Fruit fly (Drosophila melanogaster) whole organism, pupa: Measurements from ENCODE around the gene Ero1L.

Experiments used
- CG10348 ChIP-seq: fragments of 200-800 bp; sonication (Bioruptor generic); IDR thresholded peaks from 2 replicates; pipeline ENCODE4 v1.3.6; 2022; ENCODE audit warnings: missing biosample characterization, missing genetic modification characterization
- CG12605 ChIP-seq: fragments of 200-800 bp; sonication (Bioruptor generic); IDR thresholded peaks from 2 replicates; pipeline ENCODE4 v1.3.6; 2022; ENCODE audit warnings: missing biosample characterization, missing genetic modification characterization
- CG13204 ChIP-seq: fragments of 200-800 bp; sonication (Bioruptor generic); optimal IDR thresholded peaks from 2 replicates; lab custom pipeline; 2018; ENCODE audit warnings: missing biosample characterization, mild to moderate bottlenecking, missing genetic modification characterization, moderate library complexity
- CG14655 ChIP-seq: fragments of 200-800 bp; sonication (Bioruptor generic); optimal IDR thresholded peaks from 3 replicates; lab custom pipeline; 2017; ENCODE audit warnings: mild to moderate bottlenecking, missing biosample characterization, missing genetic modification reagents, missing genetic modification characterization
- CG15710 ChIP-seq: fragments of 200-800 bp; sonication (Bioruptor generic); optimal IDR thresholded peaks from 2 replicates; lab custom pipeline; 2018; ENCODE audit warnings: missing biosample characterization, mild to moderate bottlenecking, missing genetic modification characterization, moderate library complexity
- CG17806 ChIP-seq: fragments of 200-800 bp; sonication (Bioruptor generic); optimal IDR thresholded peaks from 2 replicates; lab custom pipeline; 2018; ENCODE audit warnings: missing biosample characterization, mild to moderate bottlenecking, missing genetic modification characterization, moderate library complexity
- CG32121 ChIP-seq: fragments of 200-800 bp; sonication (Bioruptor generic); IDR thresholded peaks from 2 replicates; pipeline ENCODE4 v1.3.6; 2022; ENCODE audit warnings: missing biosample characterization, missing genetic modification characterization
- CG34367 ChIP-seq: fragments of 200-800 bp; sonication (Bioruptor generic); optimal IDR thresholded peaks from 2 replicates; lab custom pipeline; 2018; ENCODE audit warnings: missing biosample characterization, mild to moderate bottlenecking, missing genetic modification characterization
- CG4496 ChIP-seq: fragments of 200-800 bp; sonication (Bioruptor generic); IDR thresholded peaks from 3 replicates; pipeline ENCODE4 v1.3.6; 2022; ENCODE audit warnings: missing biosample characterization, missing genetic modification characterization
- CG8159 ChIP-seq: fragments of 200-800 bp; sonication (Bioruptor generic); optimal IDR thresholded peaks from 3 replicates; lab custom pipeline; 2018; ENCODE audit warnings: missing biosample characterization, mild to moderate bottlenecking, missing genetic modification characterization, moderate library complexity
- CG8301 ChIP-seq: fragments of 200-800 bp; sonication (Bioruptor generic); optimal IDR thresholded peaks from 2 replicates; lab custom pipeline; 2018; ENCODE audit warnings: missing biosample characterization, mild to moderate bottlenecking, missing genetic modification characterization
- CG9948 ChIP-seq: fragments of 200-800 bp; sonication (Bioruptor generic); optimal IDR thresholded peaks from 2 replicates; lab custom pipeline; 2018; ENCODE audit warnings: missing biosample characterization, mild to moderate bottlenecking, missing genetic modification characterization, moderate library complexity
- D1 ChIP-seq: fragments of 200-800 bp; sonication (Bioruptor generic); optimal IDR thresholded peaks from 2 replicates; lab custom pipeline; 2018; ENCODE audit warnings: missing biosample characterization, mild to moderate bottlenecking, missing genetic modification characterization, moderate library complexity
- EcR ChIP-seq: fragments of 200-800 bp; sonication (Bioruptor generic); optimal IDR thresholded peaks from 3 replicates; lab custom pipeline; 2019; ENCODE audit warnings: missing biosample characterization, missing genetic modification characterization, mild to moderate bottlenecking, moderate library complexity, missing genetic modification reagents
- Ets98B ChIP-seq: fragments of 200-800 bp; sonication (Bioruptor generic); IDR thresholded peaks from 2 replicates; pipeline ENCODE4 v1.3.6; 2022; ENCODE audit warnings: missing biosample characterization, missing genetic modification characterization
- Pif1A ChIP-seq: fragments of 200-800 bp; sonication (Bioruptor generic); optimal IDR thresholded peaks from 3 replicates; lab custom pipeline; 2016; ENCODE audit warnings: missing biosample characterization, missing genetic modification characterization
- Pif1B ChIP-seq: fragments of 200-800 bp; sonication (Bioruptor generic); optimal IDR thresholded peaks from 3 replicates; lab custom pipeline; 2016; ENCODE audit warnings: missing biosample characterization, missing genetic modification characterization
- Snoo ChIP-seq: fragments of 200-800 bp; sonication (Bioruptor generic); optimal IDR thresholded peaks from 3 replicates; lab custom pipeline; 2017; ENCODE audit warnings: missing biosample characterization, mild to moderate bottlenecking, missing genetic modification characterization, inconsistent platforms
- fd96Ca ChIP-seq: fragments of 200-800 bp; sonication (Bioruptor generic); IDR thresholded peaks from 3 replicates; pipeline ENCODE4 v1.3.6; 2022; ENCODE audit warnings: missing biosample characterization, missing genetic modification characterization
- gl ChIP-seq: fragments of 200-800 bp; sonication (Bioruptor generic); optimal IDR thresholded peaks from 2 replicates; lab custom pipeline; 2018; ENCODE audit warnings: missing biosample characterization, mild to moderate bottlenecking, missing genetic modification characterization
- rn ChIP-seq: fragments of 200-800 bp; sonication (Bioruptor generic); IDR thresholded peaks from 2 replicates; pipeline ENCODE4 v1.3.6; 2022; ENCODE audit warnings: missing biosample characterization, missing genetic modification characterization

The Ero1L gene

DNA sequence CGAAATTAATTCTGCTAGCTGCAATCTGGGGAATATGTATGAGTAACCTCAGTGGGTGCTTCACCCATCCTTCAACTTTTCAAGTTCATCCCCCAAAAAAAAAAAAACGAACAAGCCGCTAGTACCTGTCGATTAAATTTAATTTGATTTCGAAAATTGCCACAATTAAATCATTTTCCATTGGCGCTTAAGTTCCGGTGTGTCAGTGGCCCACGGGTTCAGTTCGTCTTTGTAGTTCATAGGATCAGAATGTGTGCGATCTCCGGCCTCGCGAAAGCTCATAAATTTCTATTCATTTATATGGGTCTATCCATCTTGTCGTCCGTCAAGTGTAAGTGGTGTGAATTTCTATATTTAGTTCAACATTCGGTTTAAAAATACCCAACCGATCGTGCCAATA is 28.1 kb upstream of the Ero1L start, which contains the start of gene CG32260:
TSS of gene CG32260 (plus strand) at position 301 of the 400 bp plus-strand sequence.
- no peak for TF ChIP-seq fd96Ca (GFP tag; lab: Robert Waterston, UW)
- no peak for TF ChIP-seq D1
- no peak for TF ChIP-seq CG13204 (GFP tag; lab: Kevin White, UChicago)
- TF ChIP-seq CG17806, result no peak
- no peak for TF ChIP-seq CG8159 (tag; lab: Kevin White, UChicago)
- TF ChIP-seq, all 21 proteins: peak for 0

DNA sequence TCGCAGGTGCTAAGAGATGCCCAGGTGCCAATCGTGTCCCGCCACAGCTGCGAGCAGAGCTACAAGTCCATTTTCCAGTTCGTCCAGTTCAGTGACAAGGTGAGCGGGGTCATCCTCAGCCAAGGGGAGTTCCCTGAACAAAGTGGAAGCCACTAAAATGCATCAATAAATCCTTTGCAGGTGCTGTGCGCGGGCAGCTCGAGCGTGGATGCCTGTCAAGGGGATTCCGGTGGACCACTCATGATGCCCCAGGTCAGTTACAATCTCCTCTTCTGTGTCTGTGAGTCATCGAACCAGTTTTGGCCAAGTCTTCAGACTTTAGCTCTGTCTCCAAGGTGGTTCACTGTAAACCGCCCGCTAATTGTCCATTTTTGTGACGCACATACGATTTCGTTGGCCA is 25.0 kb upstream of the Ero1L start:
- TF ChIP-seq CG10348, result no peak
- no peak for TF ChIP-seq CG15710 (tag; lab: Kevin White, UChicago)
- TF ChIP-seq EcR (GFP tag; lab: Kevin White, UChicago), result peak; percentile 73
- TF ChIP-seq CG34367 (tag; lab: Kevin White, UChicago), result no peak
- TF ChIP-seq, all 21 proteins: peak for 1

DNA sequence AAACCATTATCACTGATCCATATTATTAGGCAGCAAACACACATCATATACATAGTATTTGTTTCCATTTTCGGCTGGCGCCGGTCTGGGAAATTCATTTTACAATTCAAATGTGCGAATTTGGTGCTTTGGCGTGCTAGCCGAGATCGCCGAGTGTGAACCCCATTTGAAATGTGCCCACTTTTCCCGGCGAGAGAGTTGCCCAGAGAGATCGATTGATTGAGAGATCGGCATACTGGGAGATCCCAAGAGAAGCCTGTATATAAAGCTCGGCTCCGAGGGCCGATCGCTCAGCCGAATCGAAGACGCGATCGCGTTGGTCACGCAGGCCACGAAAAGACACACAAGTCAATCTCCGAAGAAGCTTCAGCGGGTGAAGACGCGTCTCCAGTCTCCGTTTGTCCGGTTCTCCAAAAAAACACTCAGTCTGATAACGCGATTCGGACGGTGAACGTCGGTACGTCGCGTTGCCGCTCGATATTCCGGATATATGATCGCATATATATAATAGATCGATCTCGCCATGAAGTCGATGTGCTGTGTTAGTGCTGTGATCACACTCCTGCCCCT is 21.7 kb upstream of the Ero1L start, which contains the start of gene CG1299:
TSS of gene CG1299 (plus strand) at position 291 of the 570 bp plus-strand sequence.
- TF ChIP-seq Pif1B (GFP tag; lab: Kevin White, UChicago), result peak; percentile 8
- TF ChIP-seq Pif1A, result peak; percentile 10
- peak; percentile 24 for TF ChIP-seq CG13204 (GFP tag; lab: Kevin White, UChicago)
- TF ChIP-seq CG32121 (GFP tag; lab: Robert Waterston, UW), result no peak
- TF ChIP-seq EcR (GFP tag; lab: Kevin White, UChicago), result peak; percentile 34
- TF ChIP-seq gl, result no peak

DNA sequence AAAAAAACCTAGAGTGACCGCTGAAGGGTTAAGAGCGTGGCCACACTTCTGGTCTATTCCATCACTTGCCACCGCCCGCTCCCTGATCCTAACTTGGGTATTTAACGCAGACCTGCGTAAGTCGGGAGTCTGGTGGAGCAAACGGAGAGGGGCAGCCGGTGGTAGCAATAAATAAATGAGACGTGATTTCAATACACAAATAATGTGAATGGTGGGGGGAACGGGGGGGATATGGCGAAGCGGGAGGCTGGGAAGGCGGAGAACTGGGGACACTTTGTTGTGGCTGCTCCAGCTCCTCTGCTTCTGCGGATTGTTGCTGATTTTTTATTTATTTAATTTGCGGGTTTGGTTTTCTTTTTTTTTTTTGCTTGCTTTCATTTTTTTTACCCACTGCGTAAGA is 12.4 kb upstream of the Ero1L start:
- no peak for TF ChIP-seq rn (GFP tag; lab: Robert Waterston, UW)
- TF ChIP-seq CG34367 (tag; lab: Kevin White, UChicago), result no peak
- no peak for TF ChIP-seq CG4496
- TF ChIP-seq CG12605 (GFP tag; lab: Robert Waterston, UW), result no peak
- peak; percentile 3 for TF ChIP-seq EcR (GFP tag; lab: Kevin White, UChicago)
- TF ChIP-seq CG17806, result no peak

DNA sequence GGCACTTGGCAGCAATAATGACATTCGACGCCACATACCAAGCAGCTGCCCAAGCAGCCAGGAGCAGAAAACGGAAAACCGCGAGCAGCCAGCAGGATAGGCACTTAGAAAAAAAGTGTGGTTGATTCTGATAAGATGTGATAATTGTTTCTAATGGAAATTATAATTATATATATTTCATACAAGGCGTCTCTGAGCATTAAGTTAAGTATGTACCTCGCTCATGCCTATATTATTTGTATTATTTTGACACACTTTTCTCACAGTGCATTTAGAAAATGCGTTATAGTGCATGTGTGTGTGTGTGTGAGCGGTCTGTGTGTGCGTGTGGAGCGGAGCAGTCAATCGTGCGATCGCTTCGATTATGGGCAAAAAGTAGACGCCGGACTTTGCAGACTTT is 11.8 kb upstream of the Ero1L start:
- TF ChIP-seq CG4496, result peak; percentile 69; the same call in 1 of the 3 replicates
- TF ChIP-seq Snoo (tag; lab: Kevin White, UChicago), result peak; percentile 17
- TF ChIP-seq Ets98B, result peak; percentile 16; the same call in 1 of the 2 replicates
- peak; percentile 79 for TF ChIP-seq CG15710 (tag; lab: Kevin White, UChicago)
- TF ChIP-seq CG12605 (GFP tag; lab: Robert Waterston, UW), result peak; percentile 20; the same call in 1 of the 2 replicates
- peak; percentile 63 for TF ChIP-seq D1
- TF ChIP-seq CG14655, result peak; percentile 68
- TF ChIP-seq CG8159 (tag; lab: Kevin White, UChicago), result peak; percentile 78
- TF ChIP-seq CG13204 (GFP tag; lab: Kevin White, UChicago), result peak; percentile 37
- TF ChIP-seq CG17806, result peak; percentile 79
- TF ChIP-seq CG10348, result no peak
- TF ChIP-seq rn (GFP tag; lab: Robert Waterston, UW), result no peak
- TF ChIP-seq Pif1B (GFP tag; lab: Kevin White, UChicago), result peak; percentile 73
- TF ChIP-seq gl, result peak; percentile 36
- peak; percentile 63 for TF ChIP-seq CG8301 (tag; lab: Kevin White, UChicago)
- no peak for TF ChIP-seq CG32121 (GFP tag; lab: Robert Waterston, UW)
- TF ChIP-seq CG34367 (tag; lab: Kevin White, UChicago), result peak; percentile 70
- TF ChIP-seq fd96Ca (GFP tag; lab: Robert Waterston, UW), result peak; percentile 44; the same call in 1 of the 3 replicates
- peak; percentile 80 for TF ChIP-seq CG9948
- peak; percentile 73 for TF ChIP-seq Pif1A
- TF ChIP-seq EcR (GFP tag; lab: Kevin White, UChicago), result no peak

DNA sequence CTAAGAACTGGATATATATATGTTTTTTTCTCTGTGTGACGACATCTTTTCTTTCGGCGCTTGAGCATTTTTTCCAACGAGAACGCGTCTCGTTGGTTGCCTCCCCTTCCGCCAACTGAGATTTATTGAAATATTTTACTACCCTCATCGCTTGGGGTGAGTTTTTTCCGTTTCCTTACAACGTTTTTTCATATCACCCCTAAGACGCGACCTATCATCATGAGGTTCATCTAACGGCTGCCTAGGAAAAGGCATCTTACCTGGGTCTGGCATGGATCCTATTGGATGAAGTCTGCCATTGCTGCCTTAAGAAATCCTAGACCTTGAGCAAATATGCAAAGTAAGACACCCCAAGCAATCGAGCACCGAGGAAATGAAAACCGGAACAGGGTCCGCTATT is 10.9 kb upstream of the Ero1L start:
- TF ChIP-seq Snoo (tag; lab: Kevin White, UChicago) (no peak), EcR (GFP tag; lab: Kevin White, UChicago) (no peak), fd96Ca (GFP tag; lab: Robert Waterston, UW) (no peak), CG32121 (GFP tag; lab: Robert Waterston, UW) (no peak), gl (no peak), Ets98B (no peak), D1 (no peak), rn (GFP tag; lab: Robert Waterston, UW) (no peak), CG8301 (tag; lab: Kevin White, UChicago) (no peak), CG34367 (tag; lab: Kevin White, UChicago) (no peak), CG17806 (no peak), Pif1B (GFP tag; lab: Kevin White, UChicago) (no peak), CG8159 (tag; lab: Kevin White, UChicago) (no peak), CG10348 (no peak)
- TF ChIP-seq, all 21 proteins: peak for 0

DNA sequence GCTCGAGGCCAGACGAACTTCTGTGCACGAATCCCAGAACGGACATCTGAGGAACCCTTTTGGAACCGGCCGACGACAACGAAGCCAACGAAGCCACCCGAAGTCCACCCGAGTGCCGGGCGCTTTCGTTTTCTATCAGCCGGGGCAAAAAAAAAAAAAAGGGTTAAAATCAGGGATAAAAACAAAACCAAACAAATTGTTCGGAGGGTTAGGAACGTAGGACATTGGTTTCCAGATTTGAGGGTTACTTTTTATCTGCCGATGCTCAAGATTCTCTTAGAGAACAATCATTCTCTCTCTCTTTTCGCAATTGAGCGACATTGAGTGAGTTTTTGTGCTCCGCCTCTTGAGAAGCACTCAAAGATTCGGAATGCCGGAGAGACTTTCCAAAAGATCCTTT is 9.3 kb upstream of the Ero1L start, which contains the start of gene nab:
TSS of gene nab (minus strand) at position 7 of the 400 bp plus-strand sequence.
- TF ChIP-seq Snoo (tag; lab: Kevin White, UChicago), result peak; percentile 23
- TF ChIP-seq CG15710 (tag; lab: Kevin White, UChicago), result no peak
- TF ChIP-seq, all 21 proteins: peak for 1
